Fruit fly (Drosophila melanogaster) whole organism, embryonic: ENCODE data around the gene Rab18.

Source experiments
- C15 ChIP-seq: fragments of 200-800 bp; sonication (Bioruptor generic); IDR thresholded peaks from 3 replicates; pipeline ENCODE4 v1.3.6; 2022; ENCODE audit warnings: missing biosample characterization, missing genetic modification characterization
- CG10462 ChIP-seq: fragments of 200-800 bp; sonication (Bioruptor generic); optimal IDR thresholded peaks from 2 replicates; lab custom pipeline; 2016; ENCODE audit warnings: missing biosample characterization, missing genetic modification characterization
- CG11398 ChIP-seq: fragments of 200-800 bp; sonication (Bioruptor generic); optimal IDR thresholded peaks from 2 replicates; lab custom pipeline; 2016; ENCODE audit warnings: missing biosample characterization, missing genetic modification characterization
- CG12219 ChIP-seq: fragments of 200-800 bp; sonication (Bioruptor generic); optimal IDR thresholded peaks from 3 replicates; lab custom pipeline; 2018; ENCODE audit warnings: missing biosample characterization, mild to moderate bottlenecking, missing genetic modification characterization
- CG1233 ChIP-seq: fragments of 200-800 bp; sonication (Bioruptor generic); optimal IDR thresholded peaks from 4 replicates; lab custom pipeline; 2018; ENCODE audit warnings: missing biosample characterization, mild to moderate bottlenecking, missing genetic modification characterization
- CG12744 ChIP-seq: fragments of 200-800 bp; sonication (Bioruptor generic); optimal IDR thresholded peaks from 2 replicates; lab custom pipeline; 2016; ENCODE audit warnings: missing biosample characterization, missing genetic modification characterization
- CG12769 ChIP-seq: fragments of 200-800 bp; sonication (Bioruptor generic); optimal IDR thresholded peaks from 2 replicates; lab custom pipeline; 2019; ENCODE audit warnings: missing biosample characterization, mild to moderate bottlenecking, missing genetic modification characterization, moderate library complexity
- CG13775 ChIP-seq: fragments of 200-800 bp; sonication (Bioruptor generic); optimal IDR thresholded peaks from 3 replicates; lab custom pipeline; 2017; ENCODE audit warnings: missing biosample characterization, mild to moderate bottlenecking, missing genetic modification characterization
- CG18262 ChIP-seq: fragments of 200-800 bp; optimal IDR thresholded peaks from 3 replicates; lab custom pipeline; 2019; ENCODE audit warnings: missing biosample characterization, mild to moderate bottlenecking, missing genetic modification characterization, moderate library complexity
- CG18476 ChIP-seq: fragments of 200-800 bp; sonication (Bioruptor generic); optimal IDR thresholded peaks from 2 replicates; lab custom pipeline; 2016; ENCODE audit warnings: missing biosample characterization, mild to moderate bottlenecking, missing genetic modification characterization
- CG2129 ChIP-seq: fragments of 200-800 bp; sonication (Bioruptor generic); IDR thresholded peaks from 2 replicates; pipeline ENCODE4 v1.3.6; 2022; ENCODE audit warnings: missing biosample characterization, missing genetic modification characterization; ENCODE audit not compliant: partially characterized antibody
- CG32772 ChIP-seq: fragments of 200-800 bp; sonication (Bioruptor generic); IDR thresholded peaks from 2 replicates; pipeline ENCODE4 v1.3.6; 2022; ENCODE audit warnings: missing biosample characterization, missing genetic modification characterization
- CG3281 ChIP-seq: fragments of 200-800 bp; sonication (Bioruptor generic); optimal IDR thresholded peaks from 3 replicates; lab custom pipeline; 2017; ENCODE audit warnings: missing biosample characterization, mild to moderate bottlenecking, missing genetic modification characterization
- CG3847 ChIP-seq: fragments of 200-800 bp; sonication (Bioruptor generic); IDR thresholded peaks from 2 replicates; pipeline ENCODE4 v1.3.6; 2022; ENCODE audit warnings: missing biosample characterization, missing genetic modification characterization
- CG4360 ChIP-seq: fragments of 200-800 bp; sonication (Bioruptor generic); IDR thresholded peaks from 2 replicates; pipeline ENCODE4 v1.3.6; 2022; ENCODE audit warnings: missing biosample characterization, missing genetic modification characterization
- CG43689 ChIP-seq: fragments of 200-800 bp; sonication (Bioruptor generic); IDR thresholded peaks from 2 replicates; pipeline ENCODE4 v1.3.6; 2022; ENCODE audit warnings: missing biosample characterization, missing genetic modification characterization
- CG4617 ChIP-seq: fragments of 200-800 bp; sonication (Bioruptor generic); optimal IDR thresholded peaks from 3 replicates; lab custom pipeline; 2016; ENCODE audit warnings: missing biosample characterization, missing genetic modification characterization, borderline replicate concordance
- CG6854 ChIP-seq: fragments of 200-800 bp; sonication (Bioruptor generic); optimal IDR thresholded peaks from 3 replicates; lab custom pipeline; 2017; ENCODE audit warnings: missing biosample characterization, mild to moderate bottlenecking, missing genetic modification characterization
- CG7963 ChIP-seq: fragments of 200-800 bp; sonication (Bioruptor generic); IDR thresholded peaks from 3 replicates; pipeline ENCODE4 v1.3.6; 2022; ENCODE audit warnings: missing biosample characterization, missing genetic modification characterization; ENCODE audit not compliant: partially characterized antibody
- CG9437 ChIP-seq: fragments of 200-800 bp; sonication (Bioruptor generic); optimal IDR thresholded peaks from 2 replicates; lab custom pipeline; 2018; ENCODE audit warnings: missing biosample characterization, mild to moderate bottlenecking, missing genetic modification characterization
- ERR ChIP-seq: fragments of 200-800 bp; sonication (Bioruptor generic); optimal IDR thresholded peaks from 2 replicates; lab custom pipeline; 2016; ENCODE audit warnings: missing biosample characterization, missing genetic modification characterization
- Fer3 ChIP-seq: fragments of 200-800 bp; sonication (Bioruptor generic); optimal IDR thresholded peaks from 2 replicates; lab custom pipeline; 2018; ENCODE audit warnings: missing biosample characterization, mild to moderate bottlenecking, missing genetic modification characterization, moderate library complexity
- HLH54F ChIP-seq: fragments of 200-800 bp; sonication (Bioruptor generic); optimal IDR thresholded peaks from 3 replicates; lab custom pipeline; 2016; ENCODE audit warnings: missing biosample characterization, missing genetic modification characterization
- Kr ChIP-seq: fragments of 200-800 bp; sonication (Bioruptor generic); optimal IDR thresholded peaks from 2 replicates; lab custom pipeline; 2017; ENCODE audit warnings: missing biosample characterization, mild to moderate bottlenecking, missing genetic modification characterization
- Mad ChIP-seq: fragments of 200-800 bp; sonication (Bioruptor generic); optimal IDR thresholded peaks from 2 replicates; lab custom pipeline; 2016; ENCODE audit warnings: missing biosample characterization, missing genetic modification characterization
- NFAT ChIP-seq: fragments of 200-800 bp; sonication (Bioruptor generic); IDR thresholded peaks from 2 replicates; pipeline ENCODE4 v1.3.6; 2022; ENCODE audit warnings: missing biosample characterization, missing genetic modification characterization
- Xbp1 ChIP-seq: fragments of 200-800 bp; sonication (Bioruptor generic); optimal IDR thresholded peaks from 3 replicates; lab custom pipeline; 2016; ENCODE audit warnings: missing biosample characterization, mild to moderate bottlenecking, missing genetic modification characterization
- ato ChIP-seq: fragments of 200-800 bp; sonication (Bioruptor generic); IDR thresholded peaks from 2 replicates; pipeline ENCODE4 v1.3.6; 2022; ENCODE audit warnings: missing biosample characterization, missing genetic modification characterization; ENCODE audit not compliant: partially characterized antibody
- bab2 ChIP-seq: fragments of 200-800 bp; sonication (Bioruptor generic); optimal IDR thresholded peaks from 2 replicates; lab custom pipeline; 2016; ENCODE audit warnings: missing biosample characterization, missing genetic modification characterization
- bcd ChIP-seq: fragments of 200-800 bp; sonication (Bioruptor generic); optimal IDR thresholded peaks from 2 replicates; lab custom pipeline; 2017; ENCODE audit warnings: missing biosample characterization, mild to moderate bottlenecking, missing genetic modification characterization
- croc ChIP-seq: fragments of 200-800 bp; sonication (Bioruptor generic); conservative IDR thresholded peaks from 3 replicates; pipeline ENCODE4 v1.3.6; 2022; ENCODE audit warnings: missing biosample characterization, missing genetic modification characterization
- disco-r ChIP-seq: fragments of 200-800 bp; sonication (Bioruptor generic); optimal IDR thresholded peaks from 2 replicates; lab custom pipeline; 2016; ENCODE audit warnings: missing biosample characterization, missing genetic modification characterization
- eve ChIP-seq, 2 experiments: fragments of >200 bp; optimal IDR thresholded peaks; 2 replicates each; lab custom pipeline; 2017; ENCODE audit warnings: missing biosample characterization in 2 of 2, missing genetic modification characterization in 2 of 2
- eyg ChIP-seq: fragments of 200-800 bp; sonication (Bioruptor generic); optimal IDR thresholded peaks from 3 replicates; lab custom pipeline; 2016; ENCODE audit warnings: missing biosample characterization, missing genetic modification characterization
- fd102C ChIP-seq: fragments of 200-800 bp; sonication (Bioruptor generic); optimal IDR thresholded peaks from 2 replicates; lab custom pipeline; 2018; ENCODE audit warnings: missing biosample characterization, mild to moderate bottlenecking, missing genetic modification characterization, moderate library complexity
- fd96Cb ChIP-seq: fragments of 200-800 bp; sonication (Bioruptor generic); optimal IDR thresholded peaks from 2 replicates; lab custom pipeline; 2018; ENCODE audit warnings: missing biosample characterization, mild to moderate bottlenecking, missing genetic modification characterization, moderate library complexity
- ftz-f1 ChIP-seq: fragments of 200-800 bp; sonication (Bioruptor generic); optimal IDR thresholded peaks from 2 replicates; lab custom pipeline; 2016; ENCODE audit warnings: missing biosample characterization, missing genetic modification characterization
- hbn ChIP-seq: fragments of 200-800 bp; sonication (Bioruptor generic); IDR thresholded peaks from 2 replicates; pipeline ENCODE4 v1.3.6; 2022; ENCODE audit warnings: missing biosample characterization, missing genetic modification characterization; ENCODE audit not compliant: partially characterized antibody
- lilli ChIP-seq: fragments of 200-800 bp; sonication (Bioruptor generic); optimal IDR thresholded peaks from 3 replicates; lab custom pipeline; 2016; ENCODE audit warnings: missing biosample characterization, missing genetic modification characterization
- lov ChIP-seq, 2 experiments: fragments of 200-800 bp in 1 of 2; fragments of >200 bp in 1 of 2; sonication (Bioruptor generic) in 1 of 2; IDR thresholded peaks in 1 of 2; optimal IDR thresholded peaks in 1 of 2; 2 replicates in 1 of 2; 3 replicates in 1 of 2; pipeline versions ENCODE4 v1.3.6 to Lab custom; 2017 to 2022; ENCODE audit warnings: missing biosample characterization in 1 of 2, missing genetic modification characterization in 1 of 2
- maf-S ChIP-seq: fragments of 200-800 bp; sonication (Bioruptor generic); optimal IDR thresholded peaks from 2 replicates; lab custom pipeline; 2016; ENCODE audit warnings: missing biosample characterization, missing genetic modification characterization
- peb ChIP-seq: fragments of 200-800 bp; sonication (Bioruptor generic); IDR thresholded peaks from 2 replicates; pipeline ENCODE4 v1.3.6; 2022; ENCODE audit warnings: missing biosample characterization, missing genetic modification characterization
- pum ChIP-seq: fragments of 200-800 bp; sonication (Bioruptor generic); optimal IDR thresholded peaks from 2 replicates; lab custom pipeline; 2016; ENCODE audit warnings: missing biosample characterization, missing genetic modification characterization
- sd ChIP-seq: fragments of 200-800 bp; sonication (Bioruptor generic); optimal IDR thresholded peaks from 3 replicates; lab custom pipeline; 2018; ENCODE audit warnings: missing biosample characterization, mild to moderate bottlenecking, missing genetic modification characterization, moderate library complexity
- sens ChIP-seq: fragments of 200-800 bp; sonication (Bioruptor generic); peaks from one replicate; lab custom pipeline; 2016; ENCODE audit warnings: missing biosample characterization, missing genetic modification characterization
- ssp ChIP-seq: fragments of 200-800 bp; sonication (Bioruptor generic); IDR thresholded peaks from 2 replicates; pipeline ENCODE4 v1.3.6; 2022; ENCODE audit warnings: missing biosample characterization, missing genetic modification characterization
- tll ChIP-seq, 2 experiments: fragments of 200-800 bp in 1 of 2; fragments of >200 bp in 1 of 2; sonication (Bioruptor generic) in 1 of 2; optimal IDR thresholded peaks; 2 replicates each; lab custom pipeline; 2017 to 2019; ENCODE audit warnings: missing biosample characterization in 2 of 2, missing genetic modification characterization in 2 of 2, mild to moderate bottlenecking in 1 of 2, moderate library complexity in 1 of 2
- tna ChIP-seq: fragments of 200-800 bp; sonication (Bioruptor generic); IDR thresholded peaks from 2 replicates; pipeline ENCODE4 v1.3.6; 2022; ENCODE audit warnings: missing biosample characterization, missing genetic modification characterization; ENCODE audit not compliant: partially characterized antibody
- vvl ChIP-seq: fragments of 200-800 bp; sonication (Bioruptor generic); IDR thresholded peaks from 2 replicates; pipeline ENCODE4 v1.3.6; 2022; ENCODE audit warnings: missing biosample characterization, missing genetic modification characterization

The Rab18 gene

dm6 chrX:5689417-5690215, 18.0 kb upstream of the Rab18 start, which contains the start of the genes PGAP1 and cv (continued):
- TF ChIP-seq bcd (no peak), CG6854 (GFP tag; lab: Kevin White, UChicago) (no peak), bab2 (GFP tag; lab: Kevin White, UChicago) (no peak), ssp (no peak), fd102C (GFP tag; lab: Kevin White, UChicago) (no peak), CG10462 (GFP tag; lab: Kevin White, UChicago) (no peak), eyg (GFP tag; lab: Kevin White, UChicago) (no peak), Fer3 (tag; lab: Kevin White, UChicago) (no peak), sd (tag; lab: Kevin White, UChicago) (peak; percentile 26), Xbp1 (GFP tag; lab: Kevin White, UChicago) (peak; percentile 5), lov (optimal IDR thresholded peaks at IDR 0.05; lab: Kevin White, UChicago) (no peak), lov (GFP tag; IDR thresholded peaks at IDR 0.05; lab: Robert Waterston, UW) (no peak), maf-S (no peak), CG1233 (GFP tag; lab: Kevin White, UChicago) (no peak), HLH54F (GFP tag; lab: Kevin White, UChicago) (peak; percentile 37), ftz-f1 (GFP tag; lab: Kevin White, UChicago) (no peak), NFAT (GFP tag; lab: Robert Waterston, UW) (no peak; the same call in 1 of the 2 replicates), CG2129 (GFP tag; lab: Robert Waterston, UW) (peak; percentile 58), Kr (GFP tag; lab: Kevin White, UChicago) (no peak), eve (GFP tag; optimal IDR thresholded peaks at IDR 0.05; lab: Kevin White, UChicago) (no peak), vvl (GFP tag; lab: Robert Waterston, UW) (peak; percentile 41; the same call in 1 of the 2 replicates), CG18262 (tag; lab: Kevin White, UChicago) (peak; percentile 47), CG4617 (peak; percentile 26), CG32772 (GFP tag; lab: Robert Waterston, UW) (no peak), fd96Cb (tag; lab: Kevin White, UChicago) (no peak), C15 (GFP tag; lab: Robert Waterston, UW) (no peak), hbn (GFP tag; lab: Robert Waterston, UW) (peak; percentile 64), CG3281 (GFP tag; lab: Kevin White, UChicago) (no peak), CG3847 (GFP tag; lab: Robert Waterston, UW) (0 out of 2 replicates have a peak, but pooled peaks have one; percentile 30), CG12769 (tag; lab: Kevin White, UChicago) (no peak), CG4360 (GFP tag; lab: Robert Waterston, UW) (no peak), croc (GFP tag; lab: Robert Waterston, UW) (no peak), tna (GFP tag; lab: Robert Waterston, UW) (peak; percentile 38), CG11398 (GFP tag; lab: Kevin White, UChicago) (no peak), CG43689 (GFP tag; lab: Robert Waterston, UW) (no peak), pum (GFP tag; lab: Kevin White, UChicago) (no peak), disco-r (GFP tag; lab: Kevin White, UChicago) (no peak), ato (GFP tag; lab: Robert Waterston, UW) (peak; percentile 79), CG12744 (GFP tag; lab: Kevin White, UChicago) (no peak), CG12219 (GFP tag; lab: Kevin White, UChicago) (no peak), CG13775 (peak; percentile 27), CG9437 (GFP tag; lab: Kevin White, UChicago) (peak; percentile 43), Mad (GFP tag; lab: Kevin White, UChicago) (no peak), sens (peak; percentile 87), peb (GFP tag; lab: Robert Waterston, UW) (no peak), tll (GFP tag; optimal IDR thresholded peaks at IDR 0.05; lab: Kevin White, UChicago) (peak; percentile 22 to 29), lilli (GFP tag; lab: Kevin White, UChicago) (peak; percentile 58), CG7963 (GFP tag; lab: Robert Waterston, UW) (peak; percentile 65), CG18476 (GFP tag; lab: Kevin White, UChicago) (no peak), ERR (GFP tag; lab: Kevin White, UChicago) (no peak)
